Worm (Caenorhabditis elegans) whole organism, L3 larva: ENCODE data around the gene srbc-57.
A peak's percentile ranks its signal among the peaks of the same experiment; 100 is the strongest.

ENCODE experiments used
- R02D3.7 ChIP-seq: fragments of 150-350 bp; optimal IDR thresholded peaks from 2 replicates; lab custom pipeline; 2014; ENCODE audit warnings: missing biosample characterization, missing genetic modification characterization
- ceh-16 ChIP-seq: sonication (generic microtip); optimal IDR thresholded peaks from 2 replicates; lab custom pipeline; 2017; ENCODE audit warnings: missing biosample characterization, missing genetic modification characterization
- ceh-82 ChIP-seq: fragments of 150-350 bp; optimal IDR thresholded peaks from 2 replicates; lab custom pipeline; 2014; ENCODE audit warnings: missing biosample characterization, missing genetic modification characterization
- ceh-9 ChIP-seq: sonication (generic microtip); optimal IDR thresholded peaks from 2 replicates; lab custom pipeline; 2018; ENCODE audit warnings: missing biosample characterization, missing genetic modification characterization
- daf-12 ChIP-seq: fragments of 150-350 bp; optimal IDR thresholded peaks from 2 replicates; lab custom pipeline; 2014; ENCODE audit warnings: missing biosample characterization, missing genetic modification reagents, missing genetic modification characterization
- egl-27 ChIP-seq: sonication (generic microtip); optimal IDR thresholded peaks from 4 replicates; lab custom pipeline; 2017; ENCODE audit warnings: missing biosample characterization, missing genetic modification reagents, missing genetic modification characterization
- egl-5 ChIP-seq: fragments of 150-350 bp; optimal IDR thresholded peaks from 2 replicates; lab custom pipeline; 2017; ENCODE audit warnings: missing biosample characterization, missing genetic modification reagents, missing genetic modification characterization, inconsistent platforms
- elt-1 ChIP-seq: fragments of 150-350 bp; optimal IDR thresholded peaks from 2 replicates; lab custom pipeline; 2014; ENCODE audit warnings: missing biosample characterization, missing genetic modification characterization
- elt-2 ChIP-seq: sonication (generic microtip); optimal IDR thresholded peaks from 2 replicates; lab custom pipeline; 2016; ENCODE audit warnings: missing genetic modification reagents, mild to moderate bottlenecking, missing genetic modification characterization, missing compliant biosample characterization
- elt-3 ChIP-seq, 3 experiments: fragments of 150-350 bp in 1 of 3; sonication (generic microtip) in 2 of 3; optimal IDR thresholded peaks; 2 replicates in 2 of 3; 4 replicates in 1 of 3; lab custom pipeline; 2014 to 2017; ENCODE audit warnings: missing biosample characterization in 3 of 3, missing genetic modification characterization in 3 of 3
- eor-1 ChIP-seq, 2 experiments: fragments of 150-350 bp; optimal IDR thresholded peaks; 2 replicates each; lab custom pipeline; 2014 to 2018; ENCODE audit warnings: missing biosample characterization in 2 of 2, missing genetic modification characterization in 2 of 2
- fkh-10 ChIP-seq: sonication (generic microtip); optimal IDR thresholded peaks from 2 replicates; lab custom pipeline; 2017; ENCODE audit warnings: missing biosample characterization, missing genetic modification reagents, missing genetic modification characterization
- hmg-11 ChIP-seq: sonication (generic microtip); optimal IDR thresholded peaks from 2 replicates; lab custom pipeline; 2016; ENCODE audit warnings: missing genetic modification characterization, missing compliant biosample characterization
- jun-1 ChIP-seq: fragments of 150-350 bp; optimal IDR thresholded peaks from 2 replicates; lab custom pipeline; 2014; ENCODE audit warnings: missing biosample characterization, missing genetic modification reagents, missing genetic modification characterization
- lsy-12 ChIP-seq: sonication (generic microtip); optimal IDR thresholded peaks from 2 replicates; lab custom pipeline; 2016; ENCODE audit warnings: mild to moderate bottlenecking, missing genetic modification characterization, missing compliant biosample characterization
- mml-1 ChIP-seq: fragments of 150-350 bp; sonication (generic microtip); optimal IDR thresholded peaks from 3 replicates; lab custom pipeline; 2014; ENCODE audit warnings: missing biosample characterization, missing genetic modification characterization
- nfya-1 ChIP-seq: sonication (generic microtip); optimal IDR thresholded peaks from 2 replicates; lab custom pipeline; 2017; ENCODE audit warnings: missing genetic modification characterization, mild to moderate bottlenecking, missing compliant biosample characterization, antibody characterized with exemption, moderate library complexity; ENCODE audit not compliant: insufficient read depth
- nhr-11 ChIP-seq: fragments of 150-350 bp; optimal IDR thresholded peaks from 2 replicates; lab custom pipeline; 2014; ENCODE audit warnings: missing biosample characterization, missing genetic modification characterization
- nhr-12 ChIP-seq: fragments of 150-350 bp; optimal IDR thresholded peaks from 2 replicates; lab custom pipeline; 2014; ENCODE audit warnings: missing biosample characterization, missing genetic modification characterization
- nhr-23 ChIP-seq: fragments of 150-350 bp; optimal IDR thresholded peaks from 2 replicates; lab custom pipeline; 2014; ENCODE audit warnings: missing biosample characterization, missing genetic modification reagents, missing genetic modification characterization
- nhr-237 ChIP-seq: fragments of 150-350 bp; optimal IDR thresholded peaks from 2 replicates; lab custom pipeline; 2014; ENCODE audit warnings: missing biosample characterization, missing genetic modification characterization
- nhr-25 ChIP-seq: sonication (generic microtip); optimal IDR thresholded peaks from 2 replicates; lab custom pipeline; 2017; ENCODE audit warnings: missing biosample characterization, missing genetic modification characterization
- nhr-28 ChIP-seq: fragments of 150-350 bp; optimal IDR thresholded peaks from 2 replicates; lab custom pipeline; 2014; ENCODE audit warnings: missing biosample characterization, missing genetic modification characterization
- nhr-43 ChIP-seq: sonication (generic microtip); optimal IDR thresholded peaks from 2 replicates; lab custom pipeline; 2016; ENCODE audit warnings: mild to moderate bottlenecking, missing genetic modification characterization, missing compliant biosample characterization; ENCODE audit not compliant: poor library complexity, severe bottlenecking
- nhr-67 ChIP-seq: fragments of 150-350 bp; optimal IDR thresholded peaks from 2 replicates; lab custom pipeline; 2014; ENCODE audit warnings: missing biosample characterization, missing genetic modification characterization
- pha-4 ChIP-seq: fragments of 150-350 bp; optimal IDR thresholded peaks from 2 replicates; lab custom pipeline; 2014; ENCODE audit warnings: missing biosample characterization, missing genetic modification reagents, missing genetic modification characterization
- pqm-1 ChIP-seq: fragments of 150-350 bp; optimal IDR thresholded peaks from 2 replicates; lab custom pipeline; 2017; ENCODE audit warnings: missing biosample characterization, missing genetic modification characterization, inconsistent platforms
- skn-1 ChIP-seq: fragments of 150-350 bp; optimal IDR thresholded peaks from 2 replicates; lab custom pipeline; 2014; ENCODE audit warnings: missing biosample characterization, missing genetic modification characterization
- tbx-2 ChIP-seq: sonication (generic microtip); optimal IDR thresholded peaks from 2 replicates; lab custom pipeline; 2016; ENCODE audit warnings: mild to moderate bottlenecking, missing genetic modification characterization, missing compliant biosample characterization
- unc-39 ChIP-seq: sonication (generic microtip); optimal IDR thresholded peaks from 4 replicates; lab custom pipeline; 2017; ENCODE audit warnings: missing biosample characterization, missing genetic modification characterization
- ztf-4 ChIP-seq: fragments of 150-350 bp; optimal IDR thresholded peaks from 2 replicates; lab custom pipeline; 2014; ENCODE audit warnings: missing biosample characterization, missing genetic modification characterization

The srbc-57 gene

ce11 chrV:491432-491831 lies 23.1 kb upstream of the srbc-57 start, which contains the start of gene str-196:
TSS of gene str-196 (plus strand) at chrV:491732.
- TF ChIP-seq hmg-11 (tag; lab: Kevin White, UChicago) (no peak), ztf-4 (tag; lab: Kevin White, UChicago) (no peak), lsy-12 (tag; lab: Kevin White, UChicago) (no peak), nhr-43 (tag; lab: Kevin White, UChicago) (no peak), nhr-11 (no peak), skn-1 (tag; lab: Kevin White, UChicago) (no peak), eor-1 (tag; optimal IDR thresholded peaks at IDR 0.05; lab: Kevin White, UChicago) (no peak), pqm-1 (tag; lab: Kevin White, UChicago) (no peak), ceh-9 (tag; lab: Kevin White, UChicago) (no peak), jun-1 (tag; lab: Kevin White, UChicago) (no peak), pha-4 (no peak), nfya-1 (tag; lab: Kevin White, UChicago) (no peak), tbx-2 (no peak), nhr-23 (tag; lab: Kevin White, UChicago) (no peak), daf-12 (tag; lab: Kevin White, UChicago) (no peak), ceh-82 (tag; lab: Kevin White, UChicago) (no peak), nhr-67 (tag; lab: Kevin White, UChicago) (no peak), nhr-25 (tag; lab: Kevin White, UChicago) (no peak)

DNA sequence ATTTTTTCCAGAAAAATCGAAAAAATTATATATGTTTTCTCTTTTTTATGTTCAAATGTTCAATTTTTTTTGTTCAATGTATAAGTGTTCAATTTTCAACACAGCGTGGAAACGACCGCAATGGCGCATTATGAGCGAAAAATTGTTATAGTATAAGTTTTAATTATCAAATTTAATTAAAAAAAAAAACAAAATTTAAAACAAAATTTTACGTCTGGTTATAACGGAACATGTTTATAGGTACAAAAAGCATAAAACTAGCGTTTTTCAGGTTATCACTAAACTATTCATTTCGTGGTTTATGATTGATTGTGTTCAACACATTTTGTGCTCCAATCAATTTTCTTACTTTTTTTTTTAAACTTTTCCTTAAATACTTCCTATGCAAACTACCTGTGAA lies 21.0 kb upstream of the srbc-57 start, which contains the start of gene nhr-106:
Gene nhr-106, plus strand, starts transcription at position 301 of the 400 bp plus-strand sequence.
- TF ChIP-seq elt-2 (tag; lab: Kevin White, UChicago) (peak; percentile 39), skn-1 (tag; lab: Kevin White, UChicago) (no peak), nhr-237 (no peak), tbx-2 (no peak), pqm-1 (tag; lab: Kevin White, UChicago) (peak; percentile 6)
- TF ChIP-seq, all 47 proteins: peak for 2

DNA sequence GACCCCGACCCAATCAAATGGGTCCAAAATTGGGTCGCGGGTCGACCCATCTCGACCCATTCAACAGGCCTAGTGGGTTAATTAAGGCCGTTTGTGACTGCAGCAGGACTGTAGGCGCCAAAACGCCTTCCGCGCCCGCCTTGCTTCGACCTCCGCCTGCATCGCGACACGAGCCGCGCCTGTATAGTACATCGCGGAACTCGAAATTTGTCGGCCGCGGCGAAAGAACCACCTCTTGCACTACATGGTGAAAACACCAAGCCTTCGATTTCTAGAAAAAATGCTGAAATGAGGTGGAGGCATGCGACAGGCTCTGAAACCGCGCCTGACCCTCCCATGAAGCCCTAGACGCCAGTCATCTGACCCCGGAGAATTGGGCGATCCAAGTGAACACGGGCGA lies 19.6 kb upstream of the srbc-57 start:
- TF ChIP-seq ztf-4 (tag; lab: Kevin White, UChicago) (no peak), ceh-16 (no peak), elt-1 (tag; lab: Kevin White, UChicago) (no peak), lsy-12 (tag; lab: Kevin White, UChicago) (no peak), elt-3 (tag; optimal IDR thresholded peaks at IDR 0.05; lab: Kevin White, UChicago) (no peak), pqm-1 (tag; lab: Kevin White, UChicago) (no peak), ceh-9 (tag; lab: Kevin White, UChicago) (no peak), nhr-28 (tag; lab: Kevin White, UChicago) (no peak), nhr-12 (tag; lab: Kevin White, UChicago) (no peak), unc-39 (tag; lab: Kevin White, UChicago) (no peak), nhr-25 (tag; lab: Kevin White, UChicago) (no peak), egl-5 (no peak), nhr-43 (tag; lab: Kevin White, UChicago) (no peak), nhr-67 (tag; lab: Kevin White, UChicago) (no peak)

DNA sequence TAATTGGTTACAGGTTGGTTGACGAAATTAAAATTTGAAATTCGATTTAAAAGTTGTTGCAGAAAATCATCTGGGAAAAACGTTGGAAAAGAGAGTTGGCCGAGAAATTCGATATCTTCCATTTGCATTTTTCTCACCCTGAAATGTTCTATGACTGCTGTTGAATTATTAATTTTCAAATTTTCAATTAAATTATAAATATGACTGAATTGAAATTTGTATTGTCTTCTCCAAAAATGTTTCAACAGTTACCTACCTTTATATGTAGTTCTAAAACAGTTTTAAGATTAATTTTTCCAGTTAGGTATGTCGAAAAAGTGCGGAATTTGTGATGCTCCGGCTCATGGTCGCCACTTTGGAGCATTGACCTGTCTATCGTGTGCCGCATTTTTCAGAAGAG lies 18.3 kb upstream of the srbc-57 start, which contains the start of gene nhr-211:
Gene nhr-211, plus strand, starts transcription at position 301 of the 400 bp plus-strand sequence.
- TF ChIP-seq hmg-11 (tag; lab: Kevin White, UChicago) (no peak), jun-1 (tag; lab: Kevin White, UChicago) (no peak), R02D3.7 (tag; lab: Kevin White, UChicago) (no peak), lsy-12 (tag; lab: Kevin White, UChicago) (no peak), pqm-1 (tag; lab: Kevin White, UChicago) (no peak), mml-1 (tag; lab: Kevin White, UChicago) (no peak), nhr-25 (tag; lab: Kevin White, UChicago) (no peak), nhr-28 (tag; lab: Kevin White, UChicago) (no peak), skn-1 (tag; lab: Kevin White, UChicago) (no peak), nhr-67 (tag; lab: Kevin White, UChicago) (no peak), unc-39 (tag; lab: Kevin White, UChicago) (no peak), nhr-12 (tag; lab: Kevin White, UChicago) (no peak), fkh-10 (no peak), egl-27 (tag; lab: Kevin White, UChicago) (no peak)
